Worm (Caenorhabditis elegans) whole organism, young adult: Measurements from ENCODE around the gene F54D5.2.

ENCODE experiments used
- B0336.3 ChIP-seq: fragments of 200-800 bp; sonication (Bioruptor generic); IDR thresholded peaks from 2 replicates; pipeline ENCODE4 v1.3.6; 2022; ENCODE audit warnings: missing genetic modification characterization, missing compliant biosample characterization
- F22D6.2 ChIP-seq: sonication (generic microtip); optimal IDR thresholded peaks from 2 replicates; lab custom pipeline; 2016; ENCODE audit warnings: mild to moderate bottlenecking, missing genetic modification characterization, missing compliant biosample characterization
- F23B12.7 ChIP-seq: sonication (generic microtip); optimal IDR thresholded peaks from 2 replicates; lab custom pipeline; 2017; ENCODE audit warnings: missing genetic modification characterization, mild to moderate bottlenecking, missing compliant biosample characterization, antibody characterized with exemption, moderate library complexity; ENCODE audit not compliant: insufficient read depth
- F33H1.4 ChIP-seq: fragments of 200-800 bp; sonication (Bioruptor generic); IDR thresholded peaks from 2 replicates; pipeline ENCODE4 v1.3.6; 2022; ENCODE audit warnings: missing genetic modification reagents, missing genetic modification characterization, missing compliant biosample characterization
- F39B2.1 ChIP-seq: fragments of 200-800 bp; sonication (Bioruptor generic); IDR thresholded peaks from 2 replicates; pipeline ENCODE4 v1.3.6; 2022; ENCODE audit warnings: missing genetic modification reagents, missing genetic modification characterization, missing compliant biosample characterization
- F49E8.2 ChIP-seq: sonication (generic microtip); optimal IDR thresholded peaks from 3 replicates; lab custom pipeline; 2017; ENCODE audit warnings: missing genetic modification characterization, mild to moderate bottlenecking, missing compliant biosample characterization, antibody characterized with exemption, moderate library complexity; ENCODE audit not compliant: insufficient read depth
- Y56A3A.18 ChIP-seq: fragments of 200-800 bp; sonication (Bioruptor generic); IDR thresholded peaks from 2 replicates; pipeline ENCODE4 v1.3.6; 2022; ENCODE audit warnings: missing genetic modification reagents, missing genetic modification characterization, missing compliant biosample characterization
- akir-1 ChIP-seq: fragments of 200-800 bp; sonication (Bioruptor generic); optimal IDR thresholded peaks from 2 replicates; lab custom pipeline; 2018; ENCODE audit warnings: mild to moderate bottlenecking, missing genetic modification characterization, moderate library complexity, missing compliant biosample characterization
- aptf-3 ChIP-seq: fragments of 200-800 bp; sonication (Bioruptor generic); IDR thresholded peaks from 2 replicates; pipeline ENCODE4 v1.3.6; 2022; ENCODE audit warnings: missing genetic modification characterization, missing compliant biosample characterization
- attf-5 ChIP-seq: fragments of 200-800 bp; sonication (Bioruptor generic); optimal IDR thresholded peaks from 2 replicates; lab custom pipeline; 2018; ENCODE audit warnings: mild to moderate bottlenecking, missing genetic modification characterization, missing compliant biosample characterization
- bed-1 ChIP-seq: fragments of 200-800 bp; sonication (Bioruptor generic); IDR thresholded peaks from 2 replicates; pipeline ENCODE4 v1.3.6; 2022; ENCODE audit warnings: missing genetic modification reagents, missing genetic modification characterization, missing compliant biosample characterization
- ccch-3 ChIP-seq: fragments of 200-800 bp; sonication (Bioruptor generic); optimal IDR thresholded peaks from 2 replicates; lab custom pipeline; 2018; ENCODE audit warnings: mild to moderate bottlenecking, missing genetic modification characterization, missing compliant biosample characterization
- cebp-1 ChIP-seq, 2 experiments: fragments of 200-800 bp in 1 of 2; sonication (Bioruptor generic) in 1 of 2; sonication (generic microtip) in 1 of 2; IDR thresholded peaks in 1 of 2; optimal IDR thresholded peaks in 1 of 2; 2 replicates each; pipeline versions ENCODE4 v1.3.6 to Lab custom; 2017 to 2022; ENCODE audit warnings: missing compliant biosample characterization in 2 of 2, missing genetic modification characterization in 2 of 2, mild to moderate bottlenecking in 1 of 2, missing genetic modification reagents in 1 of 2, moderate library complexity in 1 of 2
- dox-1 ChIP-seq: fragments of 200-800 bp; sonication (Bioruptor generic); IDR thresholded peaks from 2 replicates; pipeline ENCODE4 v1.3.6; 2022; ENCODE audit warnings: missing genetic modification reagents, missing genetic modification characterization, missing compliant biosample characterization
- dpl-1 ChIP-seq: fragments of 150-350 bp; optimal IDR thresholded peaks from 2 replicates; lab custom pipeline; 2014; ENCODE audit warnings: missing biosample characterization, missing genetic modification reagents, missing genetic modification characterization
- egl-44 ChIP-seq: fragments of 200-800 bp; sonication (Bioruptor generic); IDR thresholded peaks from 2 replicates; pipeline ENCODE4 v1.3.6; 2022; ENCODE audit warnings: missing genetic modification reagents, missing genetic modification characterization, missing compliant biosample characterization
- ekl-4 ChIP-seq: fragments of 200-800 bp; sonication (Bioruptor generic); IDR thresholded peaks from 2 replicates; pipeline ENCODE4 v1.3.6; 2022; ENCODE audit warnings: missing genetic modification reagents, missing genetic modification characterization, missing compliant biosample characterization
- ets-4 ChIP-seq: fragments of 200-800 bp; sonication (Bioruptor generic); optimal IDR thresholded peaks from 2 replicates; lab custom pipeline; 2018; ENCODE audit warnings: mild to moderate bottlenecking, missing genetic modification characterization, missing compliant biosample characterization
- him-1 ChIP-seq: sonication (generic microtip); optimal IDR thresholded peaks from 2 replicates; lab custom pipeline; 2016; ENCODE audit warnings: missing genotype, missing genetic modification reagents, missing genetic modification characterization, missing compliant biosample characterization
- hrde-1 ChIP-seq: sonication (generic microtip); optimal IDR thresholded peaks from 2 replicates; lab custom pipeline; 2016; ENCODE audit warnings: missing genetic modification characterization, mild to moderate bottlenecking, missing compliant biosample characterization, moderate library complexity, missing genotype, missing genetic modification reagents, borderline replicate concordance
- lin-26 ChIP-seq: fragments of 200-800 bp; sonication (Bioruptor generic); IDR thresholded peaks from 2 replicates; pipeline ENCODE4 v1.3.6; 2022; ENCODE audit warnings: missing genetic modification reagents, missing genetic modification characterization, missing compliant biosample characterization
- lin-54 ChIP-seq: fragments of 200-800 bp; sonication (Bioruptor generic); optimal IDR thresholded peaks from 2 replicates; lab custom pipeline; 2018; ENCODE audit warnings: mild to moderate bottlenecking, missing genetic modification characterization, missing compliant biosample characterization
- madf-3 ChIP-seq: fragments of 200-800 bp; sonication (Bioruptor generic); IDR thresholded peaks from 2 replicates; pipeline ENCODE4 v1.3.6; 2022; ENCODE audit warnings: missing genetic modification reagents, missing genetic modification characterization, missing compliant biosample characterization
- mcd-1 ChIP-seq: fragments of 200-800 bp; sonication (Bioruptor generic); IDR thresholded peaks from 2 replicates; pipeline ENCODE4 v1.3.6; 2022; ENCODE audit warnings: missing genetic modification reagents, missing genetic modification characterization, missing compliant biosample characterization
- mel-28 ChIP-seq: sonication (generic microtip); optimal IDR thresholded peaks from 2 replicates; lab custom pipeline; 2016; ENCODE audit warnings: borderline replicate concordance, mild to moderate bottlenecking, missing genetic modification characterization, missing compliant biosample characterization
- nfya-2 ChIP-seq: fragments of 200-800 bp; sonication (Bioruptor generic); IDR thresholded peaks from 2 replicates; pipeline ENCODE4 v1.3.6; 2022; ENCODE audit warnings: missing genetic modification reagents, missing genetic modification characterization, missing compliant biosample characterization
- nfyb-1 ChIP-seq: fragments of 200-800 bp; sonication (Bioruptor generic); IDR thresholded peaks from 2 replicates; pipeline ENCODE4 v1.3.6; 2022; ENCODE audit warnings: missing genetic modification reagents, missing genetic modification characterization, missing compliant biosample characterization
- rcor-1 ChIP-seq: fragments of 200-800 bp; sonication (Bioruptor generic); IDR thresholded peaks from 2 replicates; pipeline ENCODE4 v1.3.6; 2022; ENCODE audit warnings: missing genetic modification reagents, missing genetic modification characterization, missing compliant biosample characterization
- rec-8 ChIP-seq, 2 experiments: sonication (generic microtip); optimal IDR thresholded peaks; 2 replicates each; lab custom pipeline; 2016; ENCODE audit warnings: mild to moderate bottlenecking in 2 of 2, missing genetic modification characterization in 2 of 2, missing genetic modification reagents in 2 of 2, missing genotype in 2 of 2, missing biosample characterization in 1 of 2, missing compliant biosample characterization in 1 of 2, moderate library complexity in 1 of 2
- sdz-38 ChIP-seq: sonication (generic microtip); optimal IDR thresholded peaks from 2 replicates; lab custom pipeline; 2016; ENCODE audit warnings: missing genotype, missing genetic modification characterization, missing compliant biosample characterization
- sea-2 ChIP-seq: fragments of 200-800 bp; sonication (Bioruptor generic); IDR thresholded peaks from 2 replicates; pipeline ENCODE4 v1.3.6; 2022; ENCODE audit warnings: missing genetic modification characterization, missing compliant biosample characterization
- snpc-1.1 ChIP-seq: sonication (generic microtip); optimal IDR thresholded peaks from 2 replicates; lab custom pipeline; 2017; ENCODE audit warnings: missing genetic modification characterization, mild to moderate bottlenecking, missing compliant biosample characterization, antibody characterized with exemption, moderate library complexity, missing genotype, missing genetic modification reagents; ENCODE audit not compliant: insufficient read depth
- snpc-1.3 ChIP-seq: sonication (generic microtip); optimal IDR thresholded peaks from 2 replicates; lab custom pipeline; 2017; ENCODE audit warnings: missing genetic modification characterization, mild to moderate bottlenecking, missing compliant biosample characterization, antibody characterized with exemption, moderate library complexity, missing genotype, missing genetic modification reagents; ENCODE audit not compliant: insufficient read depth
- snpc-3.4 ChIP-seq: sonication (generic microtip); optimal IDR thresholded peaks from 2 replicates; lab custom pipeline; 2017; ENCODE audit warnings: missing genetic modification characterization, mild to moderate bottlenecking, missing compliant biosample characterization, antibody characterized with exemption, moderate library complexity, missing genotype, missing genetic modification reagents
- snpc-4 ChIP-seq, 5 experiments: fragments of 150-350 bp in 1 of 5; sonication (generic microtip) in 4 of 5; optimal IDR thresholded peaks; 2 replicates each; lab custom pipeline; 2014 to 2018; ENCODE audit warnings: missing genetic modification characterization in 5 of 5, missing biosample characterization in 3 of 5, antibody characterized with exemption in 2 of 5, mild to moderate bottlenecking in 2 of 5, missing compliant biosample characterization in 2 of 5, missing genotype in 2 of 5, moderate library complexity in 2 of 5, missing genetic modification reagents in 1 of 5
- unc-62 ChIP-seq: fragments of 150-350 bp; optimal IDR thresholded peaks from 2 replicates; lab custom pipeline; 2014; ENCODE audit warnings: missing biosample characterization, missing genetic modification reagents, missing genetic modification characterization
- zfh-2 ChIP-seq: fragments of 200-800 bp; sonication (Bioruptor generic); conservative IDR thresholded peaks from 2 replicates; pipeline ENCODE4 v1.3.6; 2022; ENCODE audit warnings: missing genetic modification reagents, missing genetic modification characterization, missing compliant biosample characterization
- zim-3 ChIP-seq: sonication (generic microtip); optimal IDR thresholded peaks from 2 replicates; lab custom pipeline; 2017; ENCODE audit warnings: mild to moderate bottlenecking, missing genetic modification characterization, moderate library complexity, missing compliant biosample characterization
- ztf-18 ChIP-seq: sonication (generic microtip); optimal IDR thresholded peaks from 2 replicates; lab custom pipeline; 2016; ENCODE audit warnings: missing genotype, mild to moderate bottlenecking, missing genetic modification characterization, missing compliant biosample characterization
- ztf-3 ChIP-seq: fragments of 200-800 bp; sonication (Bioruptor generic); optimal IDR thresholded peaks from 2 replicates; lab custom pipeline; 2018; ENCODE audit warnings: mild to moderate bottlenecking, missing genetic modification characterization, missing compliant biosample characterization

F54D5.2 gene

ce11 chrII:11545299-11545951, 27.6 kb upstream of the F54D5.2 start, which contains the start of gene dnj-13 (continued):
- peak; percentile 83 for TF ChIP-seq F33H1.4 (GFP tag; lab: Robert Waterston, UW)
- peak; percentile 89 for TF ChIP-seq egl-44 (GFP tag; lab: Robert Waterston, UW)

DNA sequence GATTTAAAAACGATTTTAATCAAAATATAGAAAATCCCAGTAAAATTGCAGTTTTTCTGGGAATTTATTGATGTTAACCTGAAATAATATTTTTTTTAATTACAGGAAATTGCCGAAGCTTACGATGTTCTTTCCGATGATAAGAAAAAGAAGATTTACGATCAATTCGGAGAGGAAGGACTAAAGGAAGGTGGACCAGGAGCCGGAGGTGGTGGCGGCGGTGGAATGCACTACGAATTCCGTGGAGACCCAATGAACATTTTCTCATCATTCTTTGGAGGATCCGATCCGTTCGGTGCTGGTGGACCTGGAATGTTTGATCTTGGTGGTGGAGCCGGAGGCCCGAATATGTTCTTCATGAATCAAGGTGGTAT, 27.0 kb upstream of the F54D5.2 start:
- TF ChIP-seq zfh-2 (GFP tag; lab: Robert Waterston, UW) = peak; percentile 64
- no peak for TF ChIP-seq F39B2.1 (GFP tag; lab: Robert Waterston, UW)
- TF ChIP-seq nfyb-1 = peak; percentile 38; the same call in 1 of the 2 replicates
- TF ChIP-seq lin-54 (GFP tag; lab: Kevin White, UChicago) = peak; percentile 1
- TF ChIP-seq akir-1 = no peak
- TF ChIP-seq lin-26 (GFP tag; lab: Robert Waterston, UW) = 0 out of 2 replicates have a peak, but pooled peaks have one; percentile 12

DNA sequence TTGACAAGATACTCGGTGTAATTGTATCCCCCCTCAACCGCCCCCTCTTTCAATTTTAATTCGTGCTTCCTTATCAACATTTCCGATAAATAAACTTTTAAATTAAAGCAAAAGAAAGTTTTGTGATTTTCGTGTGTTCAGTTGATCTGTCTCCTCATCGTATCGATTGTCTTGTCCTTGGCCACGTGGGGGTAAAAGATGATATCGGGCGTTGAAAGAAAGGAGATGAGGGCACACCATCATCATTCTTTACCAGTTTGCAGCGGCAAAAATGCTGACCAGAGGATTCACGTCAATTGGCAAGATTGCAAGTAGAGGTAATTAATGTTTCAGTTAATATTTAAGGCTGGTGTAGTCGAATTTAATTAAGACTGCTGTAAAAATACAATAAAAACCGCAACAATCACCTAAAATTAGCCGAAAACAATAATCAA, 25.7 kb upstream of the F54D5.2 start, which contains the start of gene F54D5.7:
Gene F54D5.7 (plus strand): TSS at position 264 of the 434 bp plus-strand sequence.
- TF ChIP-seq aptf-3 (no peak), mel-28 (tag; lab: Kevin White, UChicago) (peak; percentile 26), Y56A3A.18 (GFP tag; lab: Robert Waterston, UW) (peak; percentile 77; the same call in 1 of the 2 replicates), dox-1 (peak; percentile 61; the same call in 1 of the 2 replicates), rec-8 (tag; optimal IDR thresholded peaks at IDR 0.05; lab: Kevin White, UChicago) (no peak), hrde-1 (tag; lab: Kevin White, UChicago) (no peak), zfh-2 (GFP tag; lab: Robert Waterston, UW) (0 out of 2 replicates have a peak, but pooled peaks have one; percentile 9), mcd-1 (GFP tag; lab: Robert Waterston, UW) (peak; percentile 75), F49E8.2 (peak; percentile 52), ekl-4 (GFP tag; lab: Robert Waterston, UW) (peak; percentile 39; the same call in 1 of the 2 replicates), dpl-1 (GFP tag; lab: Kevin White, UChicago) (no peak), rcor-1 (GFP tag; lab: Robert Waterston, UW) (peak; percentile 74), F39B2.1 (GFP tag; lab: Robert Waterston, UW) (no peak), him-1 (no peak), nfya-2 (GFP tag; lab: Robert Waterston, UW) (no peak), bed-1 (GFP tag; lab: Robert Waterston, UW) (0 out of 2 replicates have a peak, but pooled peaks have one; percentile 39), ets-4 (GFP tag; lab: Kevin White, UChicago) (peak; percentile 96), snpc-3.4 (peak; percentile 70), snpc-1.1 (tag; lab: Kevin White, UChicago) (no peak), attf-5 (GFP tag; lab: Kevin White, UChicago) (peak; percentile 75), B0336.3 (GFP tag; lab: Robert Waterston, UW) (peak; percentile 91), zim-3 (tag; lab: Kevin White, UChicago) (peak; percentile 34), cebp-1 (GFP tag; IDR thresholded peaks at IDR 0.05; lab: Robert Waterston, UW) (peak; percentile 15; the same call in 1 of the 2 replicates), cebp-1 (tag; optimal IDR thresholded peaks at IDR 0.05; lab: Kevin White, UChicago) (peak; percentile 73), snpc-1.3 (tag; lab: Kevin White, UChicago) (no peak), lin-54 (GFP tag; lab: Kevin White, UChicago) (peak; percentile 76), madf-3 (0 out of 2 replicates have a peak, but pooled peaks have one; percentile 32), sea-2 (no peak), F22D6.2 (tag; lab: Kevin White, UChicago) (peak; percentile 11), ztf-3 (GFP tag; lab: Kevin White, UChicago) (peak; percentile 2), F23B12.7 (tag; lab: Kevin White, UChicago) (peak; percentile 35), snpc-4 (GFP tag; optimal IDR thresholded peaks at IDR 0.05; lab: Kevin White, UChicago) (no peak), snpc-4 (tag; optimal IDR thresholded peaks at IDR 0.05; lab: Kevin White, UChicago) (peak in 3 of 4 experiments; percentile 25 to 64 (median 51)), ccch-3 (GFP tag; lab: Kevin White, UChicago) (no peak), unc-62 (GFP tag; lab: Kevin White, UChicago) (no peak), sdz-38 (tag; lab: Kevin White, UChicago) (no peak), ztf-18 (tag; lab: Kevin White, UChicago) (peak; percentile 57)
